Worm (Caenorhabditis elegans) whole organism, midembryonic: ENCODE data around the gene clec-88.

Experiments
- cog-1 ChIP-seq: sonication (generic microtip); optimal IDR thresholded peaks from 2 replicates; lab custom pipeline; 2016; ENCODE audit warnings: missing genetic modification characterization, missing compliant biosample characterization
- flt-1 ChIP-seq: fragments of 200-800 bp; sonication (Bioruptor generic); IDR thresholded peaks from 2 replicates; pipeline ENCODE4 v1.3.6; 2022; ENCODE audit warnings: missing genetic modification characterization, missing compliant biosample characterization
- ztf-23 ChIP-seq: fragments of 200-800 bp; sonication (Bioruptor generic); IDR thresholded peaks from 2 replicates; pipeline ENCODE4 v1.3.6; 2022; ENCODE audit warnings: missing genetic modification reagents, missing genetic modification characterization, missing compliant biosample characterization
- ztf-29 ChIP-seq: fragments of 200-800 bp; sonication (Bioruptor generic); IDR thresholded peaks from 2 replicates; pipeline ENCODE4 v1.3.6; 2022; ENCODE audit warnings: missing genetic modification reagents, missing genetic modification characterization, missing compliant biosample characterization

DNA sequence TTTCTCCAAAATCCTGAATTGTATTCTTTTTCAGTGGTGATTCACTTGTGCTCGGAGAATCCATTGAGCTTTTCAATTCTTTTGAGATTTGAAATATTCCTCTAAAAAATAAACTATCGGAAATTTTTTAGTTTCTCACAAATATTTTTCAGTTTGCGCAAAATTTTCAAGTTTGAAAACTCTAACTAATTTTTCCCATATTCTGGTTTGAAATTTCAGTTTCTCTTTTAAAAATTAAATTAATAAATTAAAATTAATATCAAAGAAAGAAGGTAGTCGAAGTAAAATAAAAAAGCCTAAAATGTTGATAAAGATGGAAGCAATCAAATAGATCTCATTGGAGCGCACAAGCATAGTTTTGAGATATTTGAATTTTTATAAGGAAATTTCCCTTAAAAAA, 13.6 kb upstream of the clec-88 start, which contains the start of gene C32D5.10:
- no peak for TF ChIP-seq ztf-23 (GFP tag; lab: Robert Waterston, UW)
- no peak for TF ChIP-seq ztf-29 (GFP tag; lab: Robert Waterston, UW)
- TF ChIP-seq cog-1: no peak
- TF ChIP-seq flt-1: no peak
